Worm (Caenorhabditis elegans) whole organism, L4/young adult: ENCODE measurements around the gene F37H8.5.

Experiments
- W03F9.2 ChIP-seq: fragments of 150-350 bp; optimal IDR thresholded peaks from 2 replicates; lab custom pipeline; 2014; ENCODE audit warnings: missing biosample characterization, missing genetic modification characterization
- dao-5 ChIP-seq: sonication (generic microtip); optimal IDR thresholded peaks from 2 replicates; lab custom pipeline; 2016; ENCODE audit warnings: missing genotype, missing genetic modification characterization, moderate library complexity, missing compliant biosample characterization
- him-1 ChIP-seq: sonication (generic microtip); optimal IDR thresholded peaks from 2 replicates; lab custom pipeline; 2016; ENCODE audit warnings: missing genotype, missing genetic modification reagents, missing genetic modification characterization, missing compliant biosample characterization

ce11 chrII:11153800-11154199 lies 34.2 kb upstream of the F37H8.5 start:
- TF ChIP-seq him-1 (tag; lab: Kevin White, UChicago) (no peak), dao-5 (tag; lab: Kevin White, UChicago) (no peak), W03F9.2 (tag; lab: Kevin White, UChicago) (no peak)
